Worm (Caenorhabditis elegans) whole organism, midembryonic: ENCODE measurements around the gene scly-1.

Experiments
- T22C8.4 ChIP-seq: fragments of 200-800 bp; sonication (Bioruptor generic); IDR thresholded peaks from 2 replicates; pipeline ENCODE4 v1.3.6; 2022; ENCODE audit warnings: missing genetic modification characterization, missing compliant biosample characterization
- cog-1 ChIP-seq: sonication (generic microtip); optimal IDR thresholded peaks from 2 replicates; lab custom pipeline; 2016; ENCODE audit warnings: missing genetic modification characterization, missing compliant biosample characterization
- flt-1 ChIP-seq: fragments of 200-800 bp; sonication (Bioruptor generic); IDR thresholded peaks from 2 replicates; pipeline ENCODE4 v1.3.6; 2022; ENCODE audit warnings: missing genetic modification characterization, missing compliant biosample characterization
- klf-2 ChIP-seq: fragments of 200-800 bp; sonication (Bioruptor generic); conservative IDR thresholded peaks from 2 replicates; pipeline ENCODE4 v1.3.6; 2022; ENCODE audit warnings: missing genetic modification reagents, missing genetic modification characterization, missing compliant biosample characterization
- ref-1 ChIP-seq: fragments of 200-800 bp; sonication (Bioruptor generic); conservative IDR thresholded peaks from 2 replicates; pipeline ENCODE4 v1.3.6; 2022; ENCODE audit warnings: missing genetic modification reagents, missing genetic modification characterization, missing compliant biosample characterization
- ztf-23 ChIP-seq: fragments of 200-800 bp; sonication (Bioruptor generic); IDR thresholded peaks from 2 replicates; pipeline ENCODE4 v1.3.6; 2022; ENCODE audit warnings: missing genetic modification reagents, missing genetic modification characterization, missing compliant biosample characterization
- ztf-29 ChIP-seq: fragments of 200-800 bp; sonication (Bioruptor generic); IDR thresholded peaks from 2 replicates; pipeline ENCODE4 v1.3.6; 2022; ENCODE audit warnings: missing genetic modification reagents, missing genetic modification characterization, missing compliant biosample characterization

DNA sequence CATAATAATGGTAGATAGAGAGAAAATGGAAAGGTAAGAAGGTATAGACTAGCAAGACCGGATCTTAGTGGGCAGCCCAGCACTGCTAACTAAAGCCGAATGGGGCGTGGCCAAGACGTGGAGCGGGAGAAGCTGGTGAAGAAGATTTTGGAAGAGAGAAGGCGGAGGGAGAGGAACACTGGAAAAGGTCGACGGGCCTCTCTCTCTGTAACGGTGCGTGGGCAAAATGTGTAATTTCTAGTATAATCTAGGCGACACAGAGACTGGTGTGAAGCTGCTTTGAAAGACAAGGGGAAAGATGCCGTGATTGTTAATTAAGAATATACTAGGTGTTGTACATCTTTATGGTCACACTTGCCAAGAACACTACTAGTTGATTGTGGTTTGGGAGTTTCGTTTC, 24.9 kb downstream of the scly-1 start, which contains the start of gene F13H8.5:
- no peak for TF ChIP-seq flt-1 (GFP tag; lab: Robert Waterston, UW)
- TF ChIP-seq ref-1, result no peak
- TF ChIP-seq T22C8.4 (GFP tag; lab: Robert Waterston, UW), result no peak
- no peak for TF ChIP-seq klf-2 (GFP tag; lab: Robert Waterston, UW)
- TF ChIP-seq ztf-23, result no peak
- TF ChIP-seq cog-1 (tag; lab: Kevin White, UChicago), result no peak
- TF ChIP-seq ztf-29 (GFP tag; lab: Robert Waterston, UW), result no peak
